Worm (Caenorhabditis elegans) whole organism, mixed stage, embryonic: ENCODE measurements around the gene csn-4.

Experiments
- M03D4.4 ChIP-seq: sonication (generic microtip); optimal IDR thresholded peaks from 2 replicates; lab custom pipeline; 2017; ENCODE audit warnings: mild to moderate bottlenecking, missing genetic modification characterization, missing compliant biosample characterization
- bed-3 ChIP-seq: fragments of 200-800 bp; sonication (Bioruptor generic); optimal IDR thresholded peaks from 3 replicates; lab custom pipeline; 2018; ENCODE audit warnings: mild to moderate bottlenecking, missing genetic modification characterization, moderate library complexity, missing compliant biosample characterization
- ceh-39 ChIP-seq: fragments of 150-350 bp; optimal IDR thresholded peaks from 2 replicates; lab custom pipeline; 2014; ENCODE audit warnings: missing biosample characterization, missing genetic modification characterization
- ceh-43 ChIP-seq: fragments of 200-800 bp; sonication (Bioruptor generic); optimal IDR thresholded peaks from 2 replicates; lab custom pipeline; 2018; ENCODE audit warnings: mild to moderate bottlenecking, missing genetic modification characterization, moderate library complexity, missing compliant biosample characterization
- ceh-83 ChIP-seq: fragments of 200-800 bp; sonication (Bioruptor generic); optimal IDR thresholded peaks from 2 replicates; lab custom pipeline; 2018; ENCODE audit warnings: mild to moderate bottlenecking, missing genetic modification characterization, missing compliant biosample characterization
- ces-1 ChIP-seq: fragments of 150-350 bp; optimal IDR thresholded peaks from 2 replicates; lab custom pipeline; 2014; ENCODE audit warnings: missing biosample characterization, missing genetic modification reagents, missing genetic modification characterization
- cnd-1 ChIP-seq: fragments of 200-800 bp; sonication (Bioruptor generic); optimal IDR thresholded peaks from 2 replicates; lab custom pipeline; 2018; ENCODE audit warnings: mild to moderate bottlenecking, missing genetic modification characterization, missing compliant biosample characterization
- drap-1 ChIP-seq: fragments of 200-800 bp; sonication (Bioruptor generic); optimal IDR thresholded peaks from 3 replicates; lab custom pipeline; 2018; ENCODE audit warnings: mild to moderate bottlenecking, missing genetic modification characterization, missing compliant biosample characterization
- elt-1 ChIP-seq: sonication (generic microtip); optimal IDR thresholded peaks from 2 replicates; lab custom pipeline; 2017; ENCODE audit warnings: missing genetic modification characterization, mild to moderate bottlenecking, missing compliant biosample characterization, antibody characterized with exemption, moderate library complexity, borderline replicate concordance; ENCODE audit not compliant: insufficient read depth
- elt-3 ChIP-seq: fragments of 150-350 bp; optimal IDR thresholded peaks from 2 replicates; lab custom pipeline; 2014; ENCODE audit warnings: missing biosample characterization, missing genetic modification characterization
- flh-1 ChIP-seq: fragments of 200-800 bp; sonication (Bioruptor generic); optimal IDR thresholded peaks from 2 replicates; lab custom pipeline; 2018; ENCODE audit warnings: mild to moderate bottlenecking, missing genetic modification characterization, moderate library complexity, missing compliant biosample characterization
- ham-2 ChIP-seq: fragments of 200-800 bp; sonication (Bioruptor generic); optimal IDR thresholded peaks from 2 replicates; lab custom pipeline; 2018; ENCODE audit warnings: mild to moderate bottlenecking, missing genetic modification characterization, missing compliant biosample characterization
- hlh-1 ChIP-seq: fragments of 150-350 bp; optimal IDR thresholded peaks from 2 replicates; lab custom pipeline; 2014; ENCODE audit warnings: missing biosample characterization, missing genetic modification reagents, missing genetic modification characterization
- lin-13 ChIP-seq: fragments of 150-350 bp; optimal IDR thresholded peaks from 2 replicates; lab custom pipeline; 2014; ENCODE audit warnings: missing biosample characterization, missing genetic modification characterization
- lin-32 ChIP-seq: fragments of 200-800 bp; sonication (Bioruptor generic); optimal IDR thresholded peaks from 2 replicates; lab custom pipeline; 2018; ENCODE audit warnings: mild to moderate bottlenecking, missing genetic modification characterization, missing compliant biosample characterization
- lsy-2 ChIP-seq: fragments of 150-350 bp; optimal IDR thresholded peaks from 2 replicates; lab custom pipeline; 2014; ENCODE audit warnings: missing biosample characterization, missing genetic modification characterization
- mab-5 ChIP-seq: fragments of 150-350 bp; optimal IDR thresholded peaks from 2 replicates; lab custom pipeline; 2014; ENCODE audit warnings: missing biosample characterization, missing genetic modification characterization
- mep-1 ChIP-seq: fragments of 150-350 bp; optimal IDR thresholded peaks from 2 replicates; lab custom pipeline; 2017; ENCODE audit warnings: missing biosample characterization, missing genetic modification reagents, missing genetic modification characterization, inconsistent platforms
- mls-2 ChIP-seq: sonication (generic microtip); optimal IDR thresholded peaks from 2 replicates; lab custom pipeline; 2016; ENCODE audit warnings: mild to moderate bottlenecking, missing genetic modification characterization, moderate library complexity, missing compliant biosample characterization
- nhr-12 ChIP-seq: fragments of 150-350 bp; optimal IDR thresholded peaks from 2 replicates; lab custom pipeline; 2014; ENCODE audit warnings: missing biosample characterization, missing genetic modification characterization
- nhr-2 ChIP-seq: fragments of 150-350 bp; optimal IDR thresholded peaks from 2 replicates; lab custom pipeline; 2014; ENCODE audit warnings: missing biosample characterization, missing genetic modification characterization
- nhr-237 ChIP-seq: fragments of 150-350 bp; optimal IDR thresholded peaks from 2 replicates; lab custom pipeline; 2014; ENCODE audit warnings: missing biosample characterization, missing genetic modification characterization
- nhr-28 ChIP-seq: fragments of 150-350 bp; optimal IDR thresholded peaks from 2 replicates; lab custom pipeline; 2014; ENCODE audit warnings: missing biosample characterization, missing genetic modification characterization
- nhr-76 ChIP-seq: sonication (generic microtip); optimal IDR thresholded peaks from 2 replicates; lab custom pipeline; 2017; ENCODE audit warnings: missing biosample characterization, missing genetic modification characterization
- pha-4 ChIP-seq: fragments of 150-350 bp; optimal IDR thresholded peaks from 2 replicates; lab custom pipeline; 2018; ENCODE audit warnings: missing biosample characterization, missing genetic modification reagents, missing genetic modification characterization
- sem-2 ChIP-seq: fragments of 200-800 bp; sonication (Bioruptor generic); optimal IDR thresholded peaks from 2 replicates; lab custom pipeline; 2018; ENCODE audit warnings: mild to moderate bottlenecking, missing genetic modification characterization, missing compliant biosample characterization
- snpc-4 ChIP-seq: fragments of 150-350 bp; optimal IDR thresholded peaks from 2 replicates; lab custom pipeline; 2014; ENCODE audit warnings: missing biosample characterization, missing genetic modification characterization
- sptf-1 ChIP-seq: sonication (generic microtip); optimal IDR thresholded peaks from 2 replicates; lab custom pipeline; 2017; ENCODE audit warnings: mild to moderate bottlenecking, missing genetic modification characterization, moderate library complexity, missing compliant biosample characterization
- tbx-8 ChIP-seq: fragments of 200-800 bp; sonication (Bioruptor generic); optimal IDR thresholded peaks from 2 replicates; lab custom pipeline; 2018; ENCODE audit warnings: mild to moderate bottlenecking, missing genetic modification characterization, moderate library complexity, missing compliant biosample characterization
- unc-120 ChIP-seq: sonication (generic microtip); optimal IDR thresholded peaks from 2 replicates; lab custom pipeline; 2017; ENCODE audit warnings: missing genetic modification characterization, missing compliant biosample characterization; ENCODE audit not compliant: poor library complexity, severe bottlenecking
- unc-62 ChIP-seq: fragments of 150-350 bp; optimal IDR thresholded peaks from 2 replicates; lab custom pipeline; 2014; ENCODE audit warnings: missing biosample characterization, missing genetic modification reagents, missing genetic modification characterization
- zip-8 ChIP-seq: fragments of 150-350 bp; optimal IDR thresholded peaks from 2 replicates; lab custom pipeline; 2014; ENCODE audit warnings: missing biosample characterization, missing genetic modification characterization

The csn-4 gene

ce11 chrIV:1123357-1123756 lies 36.5 kb upstream of the csn-4 start:
- TF ChIP-seq drap-1 (GFP tag; lab: Kevin White, UChicago) (no peak), pha-4 (tag; lab: Kevin White, UChicago) (no peak), sptf-1 (tag; lab: Kevin White, UChicago) (no peak), mls-2 (tag; lab: Kevin White, UChicago) (no peak), ces-1 (no peak), hlh-1 (tag; lab: Kevin White, UChicago) (no peak), nhr-237 (tag; lab: Kevin White, UChicago) (no peak), lin-32 (GFP tag; lab: Kevin White, UChicago) (no peak)

ce11 chrIV:1121511-1121910 lies 34.7 kb upstream of the csn-4 start:
- no peak for TF ChIP-seq lin-32 (GFP tag; lab: Kevin White, UChicago)
- no peak for TF ChIP-seq sptf-1 (tag; lab: Kevin White, UChicago)
- TF ChIP-seq nhr-237 (tag; lab: Kevin White, UChicago): no peak
- TF ChIP-seq lin-13 (tag; lab: Kevin White, UChicago): no peak
- no peak for TF ChIP-seq unc-120 (tag; lab: Kevin White, UChicago)
- no peak for TF ChIP-seq flh-1 (GFP tag; lab: Kevin White, UChicago)
- no peak for TF ChIP-seq elt-1
- TF ChIP-seq hlh-1 (tag; lab: Kevin White, UChicago): no peak
- no peak for TF ChIP-seq snpc-4 (tag; lab: Kevin White, UChicago)
- TF ChIP-seq nhr-28 (tag; lab: Kevin White, UChicago): no peak
- TF ChIP-seq cnd-1 (tag; lab: Kevin White, UChicago): no peak
- no peak for TF ChIP-seq nhr-12 (tag; lab: Kevin White, UChicago)
- no peak for TF ChIP-seq ces-1
- no peak for TF ChIP-seq elt-3 (tag; lab: Kevin White, UChicago)
- TF ChIP-seq ceh-83 (GFP tag; lab: Kevin White, UChicago): no peak
- no peak for TF ChIP-seq nhr-2 (tag; lab: Kevin White, UChicago)
- no peak for TF ChIP-seq zip-8 (tag; lab: Kevin White, UChicago)

- TF ChIP-seq mep-1 (tag; lab: Kevin White, UChicago): no peak
- TF ChIP-seq ceh-43 (GFP tag; lab: Kevin White, UChicago): no peak
- TF ChIP-seq sem-2 (GFP tag; lab: Kevin White, UChicago): no peak
- TF ChIP-seq nhr-28 (tag; lab: Kevin White, UChicago): no peak
- TF ChIP-seq flh-1 (GFP tag; lab: Kevin White, UChicago): no peak
- TF ChIP-seq drap-1 (GFP tag; lab: Kevin White, UChicago): no peak
- no peak for TF ChIP-seq ceh-39 (tag; lab: Kevin White, UChicago)
- no peak for TF ChIP-seq nhr-76
- no peak for TF ChIP-seq ceh-83 (GFP tag; lab: Kevin White, UChicago)
- no peak for TF ChIP-seq M03D4.4
- TF ChIP-seq lin-13 (tag; lab: Kevin White, UChicago): no peak
- TF ChIP-seq nhr-12 (tag; lab: Kevin White, UChicago): no peak
- no peak for TF ChIP-seq cnd-1 (tag; lab: Kevin White, UChicago)
- no peak for TF ChIP-seq bed-3
- TF ChIP-seq ham-2 (GFP tag; lab: Kevin White, UChicago): no peak
- no peak for TF ChIP-seq unc-62 (GFP tag; lab: Kevin White, UChicago)
- no peak for TF ChIP-seq pha-4 (tag; lab: Kevin White, UChicago)
- TF ChIP-seq, all 35 proteins: peak for 0
Observed at ce11 chrIV:1120865-1121264, 34.1 kb upstream of the csn-4 start.

- TF ChIP-seq nhr-12 (tag; lab: Kevin White, UChicago): no peak
- TF ChIP-seq nhr-76: no peak
- TF ChIP-seq pha-4 (tag; lab: Kevin White, UChicago): no peak
- TF ChIP-seq lsy-2 (tag; lab: Kevin White, UChicago): no peak
- no peak for TF ChIP-seq ham-2 (GFP tag; lab: Kevin White, UChicago)
- no peak for TF ChIP-seq hlh-1 (tag; lab: Kevin White, UChicago)
- TF ChIP-seq lin-32 (GFP tag; lab: Kevin White, UChicago): no peak
- no peak for TF ChIP-seq sem-2 (GFP tag; lab: Kevin White, UChicago)
- TF ChIP-seq nhr-28 (tag; lab: Kevin White, UChicago): no peak
- TF ChIP-seq, all 35 proteins: peak for 0
Observed at ce11 chrIV:1118566-1118965, 31.8 kb upstream of the csn-4 start, which contains the start of gene srx-13. TSS of gene srx-13 (minus strand) at chrIV:1118666.

ce11 chrIV:1113638-1114037 lies 26.8 kb upstream of the csn-4 start, which contains the start of gene srx-14:
TSS of gene srx-14 (minus strand) at chrIV:1113738.
- TF ChIP-seq mep-1 (tag; lab: Kevin White, UChicago) (no peak), lin-32 (GFP tag; lab: Kevin White, UChicago) (no peak), mab-5 (no peak), drap-1 (GFP tag; lab: Kevin White, UChicago) (no peak), ham-2 (GFP tag; lab: Kevin White, UChicago) (no peak), mls-2 (tag; lab: Kevin White, UChicago) (no peak), zip-8 (tag; lab: Kevin White, UChicago) (no peak), unc-62 (GFP tag; lab: Kevin White, UChicago) (no peak), nhr-76 (no peak), unc-120 (tag; lab: Kevin White, UChicago) (no peak), tbx-8 (no peak), ceh-83 (GFP tag; lab: Kevin White, UChicago) (no peak), elt-3 (tag; lab: Kevin White, UChicago) (no peak), sem-2 (GFP tag; lab: Kevin White, UChicago) (no peak), sptf-1 (tag; lab: Kevin White, UChicago) (no peak), lin-13 (tag; lab: Kevin White, UChicago) (no peak), M03D4.4 (no peak), bed-3 (no peak), nhr-237 (tag; lab: Kevin White, UChicago) (no peak)
